Fruit fly (Drosophila melanogaster) S2 (cell line): Measurements from ENCODE around the gene CG31642.

Source experiments
- CG8478 ChIP-seq: fragments of >200 bp; optimal IDR thresholded peaks from 2 replicates; lab custom pipeline; 2018
- CTCF ChIP-seq, 2 experiments: fragments of >200 bp; optimal IDR thresholded peaks; 2 replicates each; lab custom pipeline; 2018

DNA sequence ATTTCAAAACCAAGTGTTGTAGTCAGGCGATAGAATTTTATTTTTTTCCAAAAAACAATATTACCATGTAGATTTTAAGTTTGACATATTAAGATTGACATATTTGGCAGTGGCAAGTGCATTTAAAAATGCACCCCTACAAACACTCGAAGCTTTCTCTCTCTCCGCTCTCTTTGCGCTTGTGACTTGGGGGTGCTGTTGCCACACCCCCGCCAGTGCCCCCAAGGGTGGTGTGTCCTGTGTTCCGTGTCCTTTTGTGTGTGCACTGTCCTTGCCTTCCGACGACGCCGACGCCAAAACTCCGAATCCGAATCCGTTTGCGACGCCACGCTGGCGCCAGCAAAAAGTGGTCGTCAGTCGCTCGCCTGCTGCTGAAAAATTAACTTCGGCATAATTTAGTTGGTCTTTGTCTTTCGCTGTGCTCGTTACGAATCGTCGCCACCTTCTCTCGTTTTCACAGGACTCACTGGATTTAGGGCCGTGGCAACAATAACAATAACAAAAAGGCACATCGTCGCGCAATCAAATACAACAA, 8.9 kb upstream of the CG31642 start:
- TF ChIP-seq CG8478 (lab: Kevin White, UChicago) (no peak), CTCF (optimal IDR thresholded peaks at IDR 0.05; lab: Kevin White, UChicago) (no peak)
